Worm (Caenorhabditis elegans) whole organism, L2 larva: ENCODE data around the gene del-1.

Experiments used
- alr-1 ChIP-seq: fragments of 150-350 bp; optimal IDR thresholded peaks from 2 replicates; lab custom pipeline; 2014; ENCODE audit warnings: missing biosample characterization, missing genetic modification characterization
- aly-2 ChIP-seq: fragments of 150-350 bp; optimal IDR thresholded peaks from 2 replicates; lab custom pipeline; 2014; ENCODE audit warnings: missing biosample characterization, missing genetic modification characterization
- ama-1 ChIP-seq: fragments of 150-350 bp; optimal IDR thresholded peaks from 2 replicates; lab custom pipeline; 2018; ENCODE audit warnings: inconsistent platforms
- blmp-1 ChIP-seq: sonication (generic microtip); optimal IDR thresholded peaks from 2 replicates; lab custom pipeline; 2017; ENCODE audit warnings: missing genetic modification characterization, mild to moderate bottlenecking, missing compliant biosample characterization, antibody characterized with exemption, moderate library complexity; ENCODE audit not compliant: insufficient read depth
- ceh-82 ChIP-seq: fragments of 150-350 bp; optimal IDR thresholded peaks from 2 replicates; lab custom pipeline; 2014; ENCODE audit warnings: missing biosample characterization, missing genetic modification characterization
- elt-3 ChIP-seq: sonication (generic microtip); optimal IDR thresholded peaks from 2 replicates; lab custom pipeline; 2017; ENCODE audit warnings: missing biosample characterization, missing genetic modification characterization
- gmeb-1 ChIP-seq: fragments of 150-350 bp; optimal IDR thresholded peaks from 2 replicates; lab custom pipeline; 2014; ENCODE audit warnings: missing biosample characterization, missing genetic modification characterization
- lin-13 ChIP-seq: fragments of 150-350 bp; optimal IDR thresholded peaks from 2 replicates; lab custom pipeline; 2014; ENCODE audit warnings: missing biosample characterization, missing genetic modification reagents, missing genetic modification characterization
- mbf-1 ChIP-seq: sonication (generic microtip); optimal IDR thresholded peaks from 2 replicates; lab custom pipeline; 2017; ENCODE audit warnings: missing biosample characterization, missing genetic modification characterization
- nhr-11 ChIP-seq: fragments of 150-350 bp; optimal IDR thresholded peaks from 2 replicates; lab custom pipeline; 2014; ENCODE audit warnings: missing biosample characterization, missing genetic modification characterization
- sem-4 ChIP-seq: fragments of 150-350 bp; optimal IDR thresholded peaks from 2 replicates; lab custom pipeline; 2014; ENCODE audit warnings: missing biosample characterization, missing genetic modification reagents, missing genetic modification characterization
- skn-1 ChIP-seq: sonication (generic microtip); optimal IDR thresholded peaks from 2 replicates; lab custom pipeline; 2017; ENCODE audit warnings: missing biosample characterization, missing genetic modification characterization
- ztf-11 ChIP-seq: sonication (generic microtip); optimal IDR thresholded peaks from 2 replicates; lab custom pipeline; 2017; ENCODE audit warnings: missing biosample characterization, missing genetic modification characterization

- no peak for TF ChIP-seq sem-4 (tag; lab: Kevin White, UChicago)
- TF ChIP-seq gmeb-1 (tag; lab: Kevin White, UChicago), result no peak
- TF ChIP-seq lin-13 (GFP tag; lab: Kevin White, UChicago), result no peak
- no peak for TF ChIP-seq ceh-82 (tag; lab: Kevin White, UChicago)
- no peak for TF ChIP-seq elt-3 (tag; lab: Kevin White, UChicago)
- TF ChIP-seq ztf-11 (tag; lab: Kevin White, UChicago), result no peak
- no peak for TF ChIP-seq nhr-11 (tag; lab: Kevin White, UChicago)
- no peak for TF ChIP-seq blmp-1 (tag; lab: Kevin White, UChicago)
- TF ChIP-seq skn-1 (tag; lab: Kevin White, UChicago), result no peak
- no peak for TF ChIP-seq ama-1 (lab: Kevin White, UChicago)
- TF ChIP-seq alr-1 (tag; lab: Kevin White, UChicago), result no peak
- TF ChIP-seq mbf-1 (tag; lab: Kevin White, UChicago), result no peak
- no peak for TF ChIP-seq aly-2 (tag; lab: Kevin White, UChicago)
Observed at ce11 chrX:14241531-14241930, 26.4 kb upstream of the del-1 start.
